Worm (Caenorhabditis elegans) whole organism, L2 larva: ENCODE results near the gene F45D11.5.
"Not testable (repeated sequence)": the region's sequence is repeated elsewhere in the genome, so short reads cannot be mapped to it uniquely, and the experiment has no call there.

Experiments used
- F13H6.1 ChIP-seq: sonication (generic microtip); optimal IDR thresholded peaks from 2 replicates; lab custom pipeline; 2016; ENCODE audit warnings: missing genetic modification characterization, missing compliant biosample characterization
- R02D3.7 ChIP-seq: fragments of 150-350 bp; optimal IDR thresholded peaks from 2 replicates; lab custom pipeline; 2014; ENCODE audit warnings: missing biosample characterization, missing genetic modification characterization
- Y55F3AM.14 ChIP-seq: fragments of 200-800 bp; sonication (Bioruptor generic); optimal IDR thresholded peaks from 2 replicates; lab custom pipeline; 2018; ENCODE audit warnings: mild to moderate bottlenecking, missing genetic modification characterization, missing compliant biosample characterization
- alr-1 ChIP-seq: fragments of 150-350 bp; optimal IDR thresholded peaks from 2 replicates; lab custom pipeline; 2014; ENCODE audit warnings: missing biosample characterization, missing genetic modification characterization
- aly-2 ChIP-seq: fragments of 150-350 bp; optimal IDR thresholded peaks from 2 replicates; lab custom pipeline; 2014; ENCODE audit warnings: missing biosample characterization, missing genetic modification characterization
- blmp-1 ChIP-seq: sonication (generic microtip); optimal IDR thresholded peaks from 2 replicates; lab custom pipeline; 2017; ENCODE audit warnings: missing genetic modification characterization, mild to moderate bottlenecking, missing compliant biosample characterization, antibody characterized with exemption, moderate library complexity; ENCODE audit not compliant: insufficient read depth
- ceh-16 ChIP-seq: fragments of 150-350 bp; optimal IDR thresholded peaks from 2 replicates; lab custom pipeline; 2014; ENCODE audit warnings: missing biosample characterization, missing genetic modification characterization
- ceh-82 ChIP-seq: fragments of 150-350 bp; optimal IDR thresholded peaks from 2 replicates; lab custom pipeline; 2014; ENCODE audit warnings: missing biosample characterization, missing genetic modification characterization
- dmd-4 ChIP-seq: sonication (generic microtip); optimal IDR thresholded peaks from 2 replicates; lab custom pipeline; 2017; ENCODE audit warnings: missing biosample characterization, missing genetic modification characterization
- egl-27 ChIP-seq: sonication (generic microtip); optimal IDR thresholded peaks from 3 replicates; lab custom pipeline; 2017; ENCODE audit warnings: missing biosample characterization, missing genetic modification reagents, missing genetic modification characterization
- fos-1 ChIP-seq: fragments of 150-350 bp; optimal IDR thresholded peaks from 2 replicates; lab custom pipeline; 2014; ENCODE audit warnings: missing biosample characterization, missing genetic modification characterization
- gmeb-1 ChIP-seq: fragments of 150-350 bp; optimal IDR thresholded peaks from 2 replicates; lab custom pipeline; 2014; ENCODE audit warnings: missing biosample characterization, missing genetic modification characterization
- lin-11 ChIP-seq: fragments of 150-350 bp; sonication (generic microtip); optimal IDR thresholded peaks from 2 replicates; lab custom pipeline; 2014; ENCODE audit warnings: missing biosample characterization, missing genetic modification characterization, inconsistent platforms, mixed read lengths
- lin-13 ChIP-seq: fragments of 150-350 bp; optimal IDR thresholded peaks from 2 replicates; lab custom pipeline; 2014; ENCODE audit warnings: missing biosample characterization, missing genetic modification reagents, missing genetic modification characterization
- lsy-2 ChIP-seq, 2 experiments: fragments of 150-350 bp in 1 of 2; sonication (generic microtip) in 1 of 2; optimal IDR thresholded peaks; 2 replicates each; lab custom pipeline; 2014 to 2017; ENCODE audit warnings: missing biosample characterization in 2 of 2, missing genetic modification characterization in 2 of 2
- mab-5 ChIP-seq: fragments of 150-350 bp; optimal IDR thresholded peaks from 2 replicates; lab custom pipeline; 2014; ENCODE audit warnings: missing biosample characterization, missing genetic modification characterization
- mdl-1 ChIP-seq, 2 experiments: fragments of 150-350 bp in 1 of 2; sonication (generic microtip) in 1 of 2; optimal IDR thresholded peaks; 2 replicates each; lab custom pipeline; 2017; ENCODE audit warnings: missing biosample characterization in 2 of 2, missing genetic modification characterization in 2 of 2
- nhr-10 ChIP-seq: sonication (generic microtip); optimal IDR thresholded peaks from 2 replicates; lab custom pipeline; 2017; ENCODE audit warnings: missing biosample characterization, missing genetic modification characterization
- nhr-21 ChIP-seq: fragments of 150-350 bp; optimal IDR thresholded peaks from 2 replicates; lab custom pipeline; 2014; ENCODE audit warnings: missing biosample characterization, missing genetic modification characterization
- nhr-23 ChIP-seq: fragments of 150-350 bp; optimal IDR thresholded peaks from 2 replicates; lab custom pipeline; 2014; ENCODE audit warnings: missing biosample characterization, missing genetic modification reagents, missing genetic modification characterization
- nhr-237 ChIP-seq: fragments of 150-350 bp; optimal IDR thresholded peaks from 2 replicates; lab custom pipeline; 2014; ENCODE audit warnings: missing biosample characterization, missing genetic modification characterization
- nhr-6 ChIP-seq: fragments of 150-350 bp; optimal IDR thresholded peaks from 2 replicates; lab custom pipeline; 2014; ENCODE audit warnings: missing biosample characterization, missing genetic modification characterization
- nhr-77 ChIP-seq: fragments of 150-350 bp; optimal IDR thresholded peaks from 2 replicates; lab custom pipeline; 2014; ENCODE audit warnings: missing biosample characterization, missing genetic modification characterization
- peb-1 ChIP-seq: fragments of 150-350 bp; optimal IDR thresholded peaks from 2 replicates; lab custom pipeline; 2014; ENCODE audit warnings: missing biosample characterization, missing genetic modification characterization
- skn-1 ChIP-seq: sonication (generic microtip); optimal IDR thresholded peaks from 2 replicates; lab custom pipeline; 2017; ENCODE audit warnings: missing biosample characterization, missing genetic modification characterization
- snpc-4 ChIP-seq: fragments of 150-350 bp; optimal IDR thresholded peaks from 2 replicates; lab custom pipeline; 2014; ENCODE audit warnings: missing biosample characterization, missing genetic modification characterization
- unc-55 ChIP-seq: fragments of 150-350 bp; sonication (generic microtip); optimal IDR thresholded peaks from 3 replicates; lab custom pipeline; 2014; ENCODE audit warnings: missing biosample characterization, missing genetic modification reagents, missing genetic modification characterization
- zag-1 ChIP-seq: fragments of 150-350 bp; optimal IDR thresholded peaks from 2 replicates; lab custom pipeline; 2014; ENCODE audit warnings: missing biosample characterization, missing genetic modification characterization
- ztf-11 ChIP-seq: sonication (generic microtip); optimal IDR thresholded peaks from 2 replicates; lab custom pipeline; 2017; ENCODE audit warnings: missing biosample characterization, missing genetic modification characterization
- ztf-4 ChIP-seq: fragments of 150-350 bp; optimal IDR thresholded peaks from 2 replicates; lab custom pipeline; 2014; ENCODE audit warnings: missing biosample characterization, missing genetic modification characterization

F45D11.5 gene

ce11 chrII:985703-986102 is 15.8 kb upstream of the F45D11.5 start, which contains the start of gene fbxc-40:
fbxc-40 (plus strand) TSS chrII:986003.
- not testable (repeated sequence) for TF ChIP-seq nhr-237; Y55F3AM.14 (GFP tag; lab: Kevin White, UChicago); fos-1 (tag; lab: Kevin White, UChicago)
- TF ChIP-seq, all 48 proteins: peak for 0; not testable (repeated sequence) for 48

- TF ChIP-seq nhr-21 (no peak), nhr-77 (no peak), lin-11 (tag; lab: Kevin White, UChicago) (no peak), F13H6.1 (tag; lab: Kevin White, UChicago) (no peak), lin-13 (GFP tag; lab: Kevin White, UChicago) (no peak), egl-27 (tag; lab: Kevin White, UChicago) (no peak), lsy-2 (tag; optimal IDR thresholded peaks at IDR 0.05; lab: Kevin White, UChicago) (no peak), blmp-1 (tag; lab: Kevin White, UChicago) (no peak)
Observed at ce11 chrII:988437-988836, 13.1 kb upstream of the F45D11.5 start, which contains the start of gene fbxc-39. fbxc-39 (plus strand) TSS chrII:988737.

ce11 chrII:991300-991699 is 10.2 kb upstream of the F45D11.5 start, which contains the start of gene fbxc-42:
fbxc-42 (plus strand) TSS chrII:991600.
- TF ChIP-seq ceh-16 (tag; lab: Kevin White, UChicago) (no peak), F13H6.1 (tag; lab: Kevin White, UChicago) (no peak), nhr-10 (no peak), lsy-2 (tag; optimal IDR thresholded peaks at IDR 0.05; lab: Kevin White, UChicago) (no peak), nhr-23 (tag; lab: Kevin White, UChicago) (no peak), skn-1 (tag; lab: Kevin White, UChicago) (no peak), ztf-4 (no peak), blmp-1 (tag; lab: Kevin White, UChicago) (no peak), peb-1 (tag; lab: Kevin White, UChicago) (no peak), nhr-6 (no peak), snpc-4 (tag; lab: Kevin White, UChicago) (no peak), gmeb-1 (tag; lab: Kevin White, UChicago) (no peak)

- TF ChIP-seq gmeb-1, snpc-4, R02D3.7 (tag; lab: Kevin White, UChicago): not testable (repeated sequence)
- TF ChIP-seq, all 48 proteins: peak for 0; not testable (repeated sequence) for 48
Observed at ce11 chrII:994231-994630, 7.3 kb upstream of the F45D11.5 start, which contains the start of gene F45D11.7. F45D11.7 (plus strand) TSS chrII:994531.

ce11 chrII:996112-996511 is 5.4 kb upstream of the F45D11.5 start, which contains the start of gene F45D11.11:
F45D11.11 (minus strand) TSS chrII:996212.
- TF ChIP-seq ceh-82, lin-11, mab-5 (tag; lab: Kevin White, UChicago): not testable (repeated sequence)
- TF ChIP-seq, all 48 proteins: peak for 0; not testable (repeated sequence) for 48

- TF ChIP-seq mdl-1 (tag; optimal IDR thresholded peaks at IDR 0.05; lab: Kevin White, UChicago) (no peak), unc-55 (no peak), ztf-11 (tag; lab: Kevin White, UChicago) (no peak), alr-1 (tag; lab: Kevin White, UChicago) (no peak), nhr-6 (no peak), zag-1 (tag; lab: Kevin White, UChicago) (no peak), nhr-237 (no peak), dmd-4 (tag; lab: Kevin White, UChicago) (no peak), nhr-77 (no peak), aly-2 (tag; lab: Kevin White, UChicago) (no peak), nhr-23 (tag; lab: Kevin White, UChicago) (no peak), nhr-21 (no peak)
Observed at ce11 chrII:999493-999892, 2.0 kb upstream of the F45D11.5 start, which contains the start of gene fbxb-29. fbxb-29 (minus strand) TSS chrII:999593.
